Worm (Caenorhabditis elegans) whole organism, L4 larva: ENCODE results near the gene F02H6.2.

Experiments
- T26A8.4 ChIP-seq: fragments of 200-800 bp; sonication (Bioruptor generic); IDR thresholded peaks from 2 replicates; pipeline ENCODE4 v1.3.6; 2022; ENCODE audit warnings: missing genetic modification characterization, missing compliant biosample characterization
- cey-2 ChIP-seq: sonication (generic microtip); optimal IDR thresholded peaks from 3 replicates; lab custom pipeline; 2017; ENCODE audit warnings: missing genetic modification characterization, mild to moderate bottlenecking, missing compliant biosample characterization, antibody characterized with exemption, borderline replicate concordance; ENCODE audit not compliant: insufficient read depth
- lir-3 ChIP-seq: sonication (generic microtip); optimal IDR thresholded peaks from 2 replicates; lab custom pipeline; 2016; ENCODE audit warnings: mild to moderate bottlenecking, missing genetic modification characterization, missing compliant biosample characterization
- nhr-10 ChIP-seq: fragments of 150-350 bp; optimal IDR thresholded peaks from 2 replicates; lab custom pipeline; 2014; ENCODE audit warnings: missing biosample characterization, missing genetic modification characterization
- snpc-1.2 ChIP-seq: fragments of 200-800 bp; sonication (Bioruptor generic); IDR thresholded peaks from 2 replicates; pipeline ENCODE4 v1.3.6; 2022; ENCODE audit warnings: missing genetic modification reagents, missing genetic modification characterization, missing compliant biosample characterization
- unc-62 ChIP-seq, 3 experiments: fragments of 150-350 bp in 1 of 3; sonication (generic microtip); optimal IDR thresholded peaks in 2 of 3; peaks in 1 of 3; 1 replicate in 1 of 3; 2 replicates in 2 of 3; lab custom pipeline; 2014 to 2017; ENCODE audit warnings: missing biosample characterization in 3 of 3, missing genetic modification characterization in 3 of 3, missing genetic modification reagents in 3 of 3, missing genotype in 1 of 3

The F02H6.2 gene

DNA sequence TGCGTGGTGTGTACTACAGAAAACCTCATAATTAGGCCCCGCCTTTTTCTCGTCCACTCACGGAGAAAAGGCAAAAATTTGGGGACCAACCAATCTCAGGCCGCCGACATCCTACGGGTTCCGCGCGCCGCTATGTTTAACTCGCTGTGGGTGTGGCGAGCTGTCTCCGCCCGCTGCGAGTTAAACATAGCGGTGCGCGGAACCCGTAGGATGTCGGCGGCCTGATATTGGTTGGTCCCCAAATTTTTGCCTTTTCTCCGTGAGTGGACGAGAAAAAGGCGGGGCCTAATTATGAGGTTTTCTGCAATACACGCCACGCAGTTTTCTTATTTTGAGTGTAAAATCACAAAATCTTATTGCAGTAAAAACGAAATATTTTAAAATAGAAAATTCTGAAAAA is 43.9 kb downstream of the F02H6.2 start:
- peak; percentile 86 for TF ChIP-seq snpc-1.2

DNA sequence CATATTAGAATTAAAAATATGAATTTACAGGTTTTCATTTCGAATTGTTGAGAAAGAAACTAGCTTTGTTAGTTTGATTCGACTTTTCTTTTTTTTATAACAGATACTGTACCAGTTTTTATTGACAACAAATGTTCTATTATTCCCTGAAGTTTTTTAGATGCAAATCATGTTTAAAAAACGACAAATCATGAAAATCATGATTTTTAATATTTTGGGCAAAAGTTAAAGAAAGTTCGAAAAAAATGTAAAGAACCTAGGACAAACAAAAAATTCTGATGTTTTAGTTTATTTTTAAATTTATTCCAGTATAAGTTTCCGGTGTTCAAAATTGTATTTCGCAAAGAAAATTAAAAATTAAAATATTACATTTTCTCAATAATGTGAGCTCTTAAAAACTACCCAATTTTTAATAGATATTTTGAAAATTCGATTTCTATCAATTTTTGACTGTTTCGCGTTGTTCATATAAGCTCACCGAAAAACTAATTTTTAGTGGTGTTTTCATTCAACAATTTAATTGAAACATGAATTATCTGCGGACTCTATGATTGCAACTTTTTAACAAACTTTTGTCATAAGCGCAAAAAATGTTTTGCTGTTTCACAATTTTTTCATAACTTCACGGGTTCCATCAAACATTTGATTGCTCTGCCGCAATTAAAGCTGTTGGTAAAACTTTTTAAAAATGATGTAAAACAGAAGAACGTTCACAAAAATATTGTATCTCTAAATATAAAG is 45.3 kb downstream of the F02H6.2 start, which contains the start of gene Y64G10A.10:
Gene Y64G10A.10 (minus strand): TSS at position 51 of the 741 bp plus-strand sequence.
- no peak for TF ChIP-seq nhr-10 (tag; lab: Kevin White, UChicago)
- peak; percentile 73 for TF ChIP-seq snpc-1.2
- no peak for TF ChIP-seq unc-62 (GFP tag; optimal IDR thresholded peaks at IDR 0.05 in 1 of 2; lab: Kevin White, UChicago)
- TF ChIP-seq unc-62 (tag; optimal IDR thresholded peaks at IDR 0.05; lab: Kevin White, UChicago) = no peak
- no peak for TF ChIP-seq T26A8.4
- TF ChIP-seq, all 104 proteins: peak for 1

DNA sequence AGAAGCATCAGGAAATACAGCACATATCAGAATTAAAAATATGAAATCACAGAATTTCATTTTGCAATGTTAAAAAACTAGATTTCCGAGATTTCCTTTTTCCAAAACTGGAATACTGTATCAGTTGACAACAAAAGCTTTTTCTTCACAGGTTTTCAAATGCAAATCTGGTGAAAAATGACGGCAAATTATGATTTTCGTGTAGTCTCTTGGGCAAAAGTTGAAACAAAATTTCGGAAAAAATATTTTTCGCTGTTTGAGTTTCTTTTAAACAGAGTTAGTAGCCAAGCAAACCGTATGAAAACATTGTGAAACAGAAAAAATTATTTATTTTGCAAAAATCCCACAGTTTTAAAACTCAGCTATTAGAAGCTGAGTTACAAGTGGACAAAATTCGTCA is 48.1 kb downstream of the F02H6.2 start, which contains the start of gene Y64G10A.2:
Gene Y64G10A.2 (minus strand): TSS at position 101 of the 400 bp plus-strand sequence.
- peak; percentile 35; the same call in 1 of the 2 replicates for TF ChIP-seq snpc-1.2
- no peak for TF ChIP-seq lir-3 (tag; lab: Kevin White, UChicago)
- no peak for TF ChIP-seq cey-2 (tag; lab: Kevin White, UChicago)
